Worm (Caenorhabditis elegans): Measurements from ENCODE around the gene H24K24.2.
"Not testable (repeated sequence)": the region's sequence is repeated elsewhere in the genome, so short reads cannot be mapped to it uniquely, and the experiment has no call there.

The H24K24.2 gene

ce11 chrV:879171-879570 is 38.4 kb upstream of the H24K24.2 start, which contains the start of gene srg-53:
Gene srg-53 (plus strand): TSS chrV:879471.
- TF ChIP-seq hlh-17 (GFP tag; optimal IDR thresholded peaks at IDR 0.05; ENCODE audit: borderline replicate concordance) (no peak), grh-1 (GFP tag; IDR thresholded peaks at IDR 0.05) (no peak), mef-2 (tag; optimal IDR thresholded peaks at IDR 0.05) (no peak)

- TF ChIP-seq ceh-8 (GFP tag; optimal IDR thresholded peaks at IDR 0.05): no peak
- TF ChIP-seq nhr-85 (tag): no peak
- TF ChIP-seq grh-1 (GFP tag; IDR thresholded peaks at IDR 0.05): no peak
- no peak for TF ChIP-seq nhr-76 (tag; optimal IDR thresholded peaks at IDR 0.05)
- no peak for TF ChIP-seq sup-37 (GFP tag; optimal IDR thresholded peaks at IDR 0.05)
- TF ChIP-seq nhr-90 (tag; optimal IDR thresholded peaks at IDR 0.05; ENCODE audit: poor library complexity): no peak
- no peak for TF ChIP-seq fkh-8 (tag; optimal IDR thresholded peaks at IDR 0.05)
Observed at ce11 chrV:884324-884723, 33.3 kb upstream of the H24K24.2 start, which contains the start of gene srj-38. Gene srj-38 (minus strand): TSS chrV:884424.

ce11 chrV:889216-889615 is 28.4 kb upstream of the H24K24.2 start, which contains the start of gene T02B11.6:
Gene T02B11.6 (minus strand): TSS chrV:889316.
- no peak for TF ChIP-seq isw-1 (GFP tag; IDR thresholded peaks at IDR 0.05)
- TF ChIP-seq egl-27 (tag; optimal IDR thresholded peaks at IDR 0.05): no peak
- TF ChIP-seq ceh-90 (tag; optimal IDR thresholded peaks at IDR 0.05): no peak
- TF ChIP-seq efl-3 (GFP tag; optimal IDR thresholded peaks at IDR 0.05): no peak
- TF ChIP-seq unc-30 (tag; optimal IDR thresholded peaks at IDR 0.05): no peak
- TF ChIP-seq nhr-12 (tag; optimal IDR thresholded peaks at IDR 0.05): no peak
- no peak for TF ChIP-seq lin-14 (GFP tag; optimal IDR thresholded peaks at IDR 0.05)
- TF ChIP-seq zip-4 (GFP tag; optimal IDR thresholded peaks at IDR 0.05): no peak
- TF ChIP-seq mdl-1 (tag; optimal IDR thresholded peaks at IDR 0.05): no peak
- TF ChIP-seq ceh-8 (GFP tag; optimal IDR thresholded peaks at IDR 0.05): no peak

- TF ChIP-seq tlp-1 (tag; optimal IDR thresholded peaks at IDR 0.05) (no peak), fkh-10 (GFP tag; optimal IDR thresholded peaks at IDR 0.05) (no peak)
Observed at ce11 chrV:890423-890822, 27.2 kb upstream of the H24K24.2 start, which contains the start of gene srlf-21. Gene srlf-21 (minus strand): TSS chrV:890523.

ce11 chrV:890835-891234 is 26.8 kb upstream of the H24K24.2 start, which contains the start of gene srlf-22:
Gene srlf-22 (plus strand): TSS chrV:891135.
- TF ChIP-seq snu-23 (GFP tag; optimal IDR thresholded peaks at IDR 0.05); F16B12.6 (tag; optimal IDR thresholded peaks at IDR 0.05); nhr-237 (tag; optimal IDR thresholded peaks at IDR 0.05): not testable (repeated sequence)

ce11 chrV:893437-894018 is 24.1 kb upstream of the H24K24.2 start, which contains the start of the genes srlf-23 and srlf-20:
Gene srlf-23 (minus strand): TSS chrV:893537.
Gene srlf-20 (plus strand): TSS chrV:893968.
- TF ChIP-seq vab-15 (tag; optimal IDR thresholded peaks at IDR 0.05) (no peak), pax-3 (tag; optimal IDR thresholded peaks at IDR 0.05) (no peak), xbp-1 (tag; optimal IDR thresholded peaks at IDR 0.05) (no peak), tlp-1 (tag; optimal IDR thresholded peaks at IDR 0.05) (no peak), unc-62 (GFP tag; optimal IDR thresholded peaks at IDR 0.05) (no peak), nhr-47 (tag; optimal IDR thresholded peaks at IDR 0.05) (no peak), fkh-8 (tag; optimal IDR thresholded peaks at IDR 0.05) (no peak), tbx-2 (tag; optimal IDR thresholded peaks at IDR 0.05) (no peak)

- no peak for TF ChIP-seq mab-9 (GFP tag; IDR thresholded peaks at IDR 0.05)
- TF ChIP-seq xbp-1 (tag; optimal IDR thresholded peaks at IDR 0.05): no peak
- TF ChIP-seq nhr-237 (tag; optimal IDR thresholded peaks at IDR 0.05): no peak
- TF ChIP-seq nhr-20 (tag; optimal IDR thresholded peaks at IDR 0.05): no peak
- no peak for TF ChIP-seq fos-1 (tag; optimal IDR thresholded peaks at IDR 0.05)
- TF ChIP-seq ets-5 (GFP tag; IDR thresholded peaks at IDR 0.05): no peak
- TF ChIP-seq ceh-88 (GFP tag; IDR thresholded peaks at IDR 0.05): no peak
- no peak for TF ChIP-seq nhr-90 (tag; optimal IDR thresholded peaks at IDR 0.05; ENCODE audit: poor library complexity)
- no peak for TF ChIP-seq pqm-1 (tag; optimal IDR thresholded peaks at IDR 0.05)
- no peak for TF ChIP-seq grh-1 (GFP tag; IDR thresholded peaks at IDR 0.05)
- no peak for TF ChIP-seq irx-1 (tag; optimal IDR thresholded peaks at IDR 0.05)
- no peak for TF ChIP-seq sup-37 (GFP tag; optimal IDR thresholded peaks at IDR 0.05)
- no peak for TF ChIP-seq C34B4.2 (tag; optimal IDR thresholded peaks at IDR 0.05)
- TF ChIP-seq ztf-4 (tag; optimal IDR thresholded peaks at IDR 0.05): no peak
- TF ChIP-seq blmp-1 (tag; optimal IDR thresholded peaks at IDR 0.05): no peak
- no peak for TF ChIP-seq jun-1 (tag; optimal IDR thresholded peaks at IDR 0.05)
- TF ChIP-seq ceh-63 (GFP tag; optimal IDR thresholded peaks at IDR 0.05): no peak
Observed at ce11 chrV:899087-899486, 18.5 kb upstream of the H24K24.2 start, which contains the start of gene nas-32. Gene nas-32 (minus strand): TSS chrV:899187.

All from whole organism, L1 larva.